Worm (Caenorhabditis elegans): ENCODE measurements around the gene Y47D3A.20.

The Y47D3A.20 gene

DNA sequence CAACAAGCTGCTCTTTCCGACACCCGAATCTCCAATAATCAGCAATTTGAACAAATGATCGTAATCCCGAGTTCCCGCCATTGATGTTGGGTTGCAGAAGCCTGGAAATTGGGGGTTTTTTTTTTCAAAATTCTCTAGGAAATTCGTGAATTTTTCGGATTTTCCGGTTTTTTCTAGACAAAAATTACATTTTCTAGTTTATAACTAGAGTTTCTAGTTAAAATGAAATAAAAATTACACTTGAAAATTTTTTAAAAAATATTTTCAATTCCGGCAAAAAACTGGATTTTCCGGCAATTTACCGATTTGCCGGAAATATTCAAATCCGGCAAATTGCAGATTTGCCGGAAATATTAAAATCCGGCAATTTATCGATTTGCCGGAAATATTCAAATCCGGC lies 36.6 kb downstream of the Y47D3A.20 start, which contains the start of gene rab-35:
rab-35 (minus strand) TSS at position 101 of the 400 bp plus-strand sequence.
- TF ChIP-seq D2030.7 (GFP tag; IDR thresholded peaks at IDR 0.05) (no peak), sdz-38 (tag; optimal IDR thresholded peaks at IDR 0.05) (no peak), lin-35 (GFP tag; optimal IDR thresholded peaks at IDR 0.05) (no peak)

DNA sequence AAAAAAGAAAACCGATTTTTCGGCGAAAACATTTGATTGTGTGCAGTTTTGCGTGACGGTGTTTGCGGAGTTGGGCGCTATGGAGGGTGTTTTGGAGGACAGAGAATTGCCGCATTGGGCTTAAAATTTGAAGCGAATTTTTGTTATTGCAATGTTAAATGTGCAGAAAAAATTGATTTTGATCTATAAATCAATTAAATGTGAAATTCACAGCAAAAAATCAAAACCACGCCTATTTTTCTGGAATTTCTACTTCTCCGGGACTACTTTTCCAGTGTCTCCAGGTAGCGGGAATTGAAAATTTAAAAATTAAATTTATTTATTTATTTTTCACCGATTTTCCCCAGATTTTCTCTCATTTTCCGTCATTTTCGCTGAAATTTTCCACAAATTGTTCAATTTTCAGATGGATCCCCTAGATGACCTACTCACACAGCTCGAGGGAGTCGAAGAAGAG lies 42.3 kb downstream of the Y47D3A.20 start, which contains the start of gene mcm-10:
mcm-10 (plus strand) TSS at position 407 of the 457 bp plus-strand sequence.
- no peak for TF ChIP-seq Y56A3A.18 (GFP tag; IDR thresholded peaks at IDR 0.05)
- TF ChIP-seq pbrm-1 (GFP tag; IDR thresholded peaks at IDR 0.05) = peak; percentile 74; the same call in 1 of the 2 replicates
- no peak; the same call in 1 of the 2 replicates for TF ChIP-seq madf-6 (GFP tag; IDR thresholded peaks at IDR 0.05)
- TF ChIP-seq dpl-1 (GFP tag; optimal IDR thresholded peaks at IDR 0.05) = peak; percentile 58
- TF ChIP-seq snpc-4 (GFP tag; optimal IDR thresholded peaks at IDR 0.05) = no peak
- TF ChIP-seq snpc-4 (tag; optimal IDR thresholded peaks at IDR 0.05) = peak in 2 of 4 experiments; percentile 14 to 46
- peak; percentile 96 for TF ChIP-seq ceh-100 (GFP tag; IDR thresholded peaks at IDR 0.05)
- TF ChIP-seq sea-2 (GFP tag; IDR thresholded peaks at IDR 0.05) = no peak
- no peak for TF ChIP-seq hlh-12 (tag; optimal IDR thresholded peaks at IDR 0.05)
- TF ChIP-seq him-1 (tag; optimal IDR thresholded peaks at IDR 0.05) = peak; percentile 39
- TF ChIP-seq F39B2.1 (GFP tag; IDR thresholded peaks at IDR 0.05) = no peak
- TF ChIP-seq mcd-1 (GFP tag; IDR thresholded peaks at IDR 0.05) = peak; percentile 51
- TF ChIP-seq attf-5 (GFP tag; optimal IDR thresholded peaks at IDR 0.05) = peak; percentile 89
- no peak for TF ChIP-seq F37B4.10 (GFP tag; IDR thresholded peaks at IDR 0.05)
- TF ChIP-seq hmg-20 (GFP tag; IDR thresholded peaks at IDR 0.05) = no peak
- no peak for TF ChIP-seq egl-18 (GFP tag; IDR thresholded peaks at IDR 0.05)
- TF ChIP-seq B0261.1 (tag; optimal IDR thresholded peaks at IDR 0.05) = peak; percentile 26
- no peak for TF ChIP-seq ZK185.1 (tag; optimal IDR thresholded peaks at IDR 0.05; ENCODE audit: poor library complexity, severe bottlenecking)
- no peak for TF ChIP-seq tlf-1 (GFP tag; optimal IDR thresholded peaks at IDR 0.05)
- TF ChIP-seq nhr-179 (tag; optimal IDR thresholded peaks at IDR 0.05) = no peak
- no peak for TF ChIP-seq ekl-4 (GFP tag; IDR thresholded peaks at IDR 0.05)
- no peak for TF ChIP-seq Y79H2A.3 (GFP tag; conservative IDR thresholded peaks at IDR 0.05)
- TF ChIP-seq Y67H2A.10 (GFP tag; conservative IDR thresholded peaks at IDR 0.05) = 0 out of 2 replicates have a peak, but pooled peaks have one; percentile 18
- TF ChIP-seq ztf-6 (GFP tag; IDR thresholded peaks at IDR 0.05) = no peak
- TF ChIP-seq akir-1 (GFP tag; optimal IDR thresholded peaks at IDR 0.05) = no peak
- TF ChIP-seq hrde-1 (tag; optimal IDR thresholded peaks at IDR 0.05; ENCODE audit: borderline replicate concordance) = no peak
- no peak for TF ChIP-seq nfya-1 (tag; optimal IDR thresholded peaks at IDR 0.05; ENCODE audit: borderline replicate concordance, insufficient read depth)
- TF ChIP-seq ztf-22 (GFP tag; optimal IDR thresholded peaks at IDR 0.05) = no peak
- no peak for TF ChIP-seq die-1 (tag; optimal IDR thresholded peaks at IDR 0.05)
- TF ChIP-seq lin-26 (GFP tag; IDR thresholded peaks at IDR 0.05) = no peak
- TF ChIP-seq F23B12.7 (tag; optimal IDR thresholded peaks at IDR 0.05; ENCODE audit: insufficient read depth) = peak; percentile 48
- TF ChIP-seq lsl-1 (GFP tag; optimal IDR thresholded peaks at IDR 0.05) = peak; percentile 56
- TF ChIP-seq aptf-3 (GFP tag; IDR thresholded peaks at IDR 0.05) = no peak
- TF ChIP-seq hlh-26 (GFP tag; conservative IDR thresholded peaks at IDR 0.05) = no peak
- TF ChIP-seq unc-130 (GFP tag; optimal IDR thresholded peaks at IDR 0.05) = peak; percentile 51
- no peak for TF ChIP-seq snpc-1.1 (tag; optimal IDR thresholded peaks at IDR 0.05; ENCODE audit: insufficient read depth)
- TF ChIP-seq somi-1 (GFP tag; optimal IDR thresholded peaks at IDR 0.05) = no peak
- peak; percentile 26 for TF ChIP-seq ztf-18 (tag; optimal IDR thresholded peaks at IDR 0.05)
- TF ChIP-seq zfh-2 (GFP tag; conservative IDR thresholded peaks at IDR 0.05) = no peak
- TF ChIP-seq nhr-80 (tag; optimal IDR thresholded peaks at IDR 0.05) = peak; percentile 14
- TF ChIP-seq lir-1 (GFP tag; conservative IDR thresholded peaks at IDR 0.05) = no peak
- no peak for TF ChIP-seq F52B5.7 (tag; optimal IDR thresholded peaks at IDR 0.05)
- TF ChIP-seq snpc-3.4 (tag; optimal IDR thresholded peaks at IDR 0.05) = peak; percentile 41

Data from whole organism, young adult.